Worm (Caenorhabditis elegans) whole organism, midembryonic: ENCODE measurements around the gene C45H4.21.

Experiments used
- cog-1 ChIP-seq: sonication (generic microtip); optimal IDR thresholded peaks from 2 replicates; lab custom pipeline; 2016; ENCODE audit warnings: missing genetic modification characterization, missing compliant biosample characterization
- klf-2 ChIP-seq: fragments of 200-800 bp; sonication (Bioruptor generic); conservative IDR thresholded peaks from 2 replicates; pipeline ENCODE4 v1.3.6; 2022; ENCODE audit warnings: missing genetic modification reagents, missing genetic modification characterization, missing compliant biosample characterization
- med-1 ChIP-seq: sonication (generic microtip); optimal IDR thresholded peaks from 2 replicates; lab custom pipeline; 2017; ENCODE audit warnings: missing genetic modification characterization, mild to moderate bottlenecking, missing compliant biosample characterization, antibody characterized with exemption, missing genetic modification reagents; ENCODE audit not compliant: insufficient read depth
- tab-1 ChIP-seq: fragments of 200-800 bp; sonication (Bioruptor generic); IDR thresholded peaks from 2 replicates; pipeline ENCODE4 v1.3.6; 2022; ENCODE audit warnings: missing genetic modification characterization, missing compliant biosample characterization
- ztf-23 ChIP-seq: fragments of 200-800 bp; sonication (Bioruptor generic); IDR thresholded peaks from 2 replicates; pipeline ENCODE4 v1.3.6; 2022; ENCODE audit warnings: missing genetic modification reagents, missing genetic modification characterization, missing compliant biosample characterization
- ztf-29 ChIP-seq: fragments of 200-800 bp; sonication (Bioruptor generic); IDR thresholded peaks from 2 replicates; pipeline ENCODE4 v1.3.6; 2022; ENCODE audit warnings: missing genetic modification reagents, missing genetic modification characterization, missing compliant biosample characterization

- TF ChIP-seq ztf-23 (GFP tag; lab: Robert Waterston, UW) (no peak), cog-1 (no peak), tab-1 (GFP tag; lab: Robert Waterston, UW) (no peak), klf-2 (GFP tag; lab: Robert Waterston, UW) (no peak), ztf-29 (GFP tag; lab: Robert Waterston, UW) (no peak), med-1 (no peak)
Observed at ce11 chrV:2134340-2134739, 15.0 kb downstream of the C45H4.21 start.
